Worm (Caenorhabditis elegans) whole organism, L4 larva: Measurements from ENCODE around the gene T11B7.1.
A peak's percentile ranks its signal among the peaks of the same experiment; 100 is the strongest.

Experiments
- Y48G9A.11 ChIP-seq: fragments of 200-800 bp; sonication (Bioruptor generic); IDR thresholded peaks from 2 replicates; pipeline ENCODE4 v1.3.6; 2022; ENCODE audit warnings: missing genetic modification reagents, missing genetic modification characterization, missing compliant biosample characterization
- aly-2 ChIP-seq: sonication (generic microtip); optimal IDR thresholded peaks from 2 replicates; lab custom pipeline; 2018; ENCODE audit warnings: missing biosample characterization, missing genetic modification characterization
- attf-4 ChIP-seq: sonication (generic microtip); optimal IDR thresholded peaks from 3 replicates; lab custom pipeline; 2017; ENCODE audit warnings: missing biosample characterization, missing genetic modification characterization
- dmd-8 ChIP-seq: fragments of 200-800 bp; sonication (Bioruptor generic); IDR thresholded peaks from 2 replicates; pipeline ENCODE4 v1.3.6; 2022; ENCODE audit warnings: missing genetic modification characterization, missing compliant biosample characterization
- fkh-10 ChIP-seq: fragments of 150-350 bp; optimal IDR thresholded peaks from 2 replicates; lab custom pipeline; 2014; ENCODE audit warnings: missing biosample characterization, missing genetic modification reagents, missing genetic modification characterization
- jun-1 ChIP-seq: fragments of 150-350 bp; optimal IDR thresholded peaks from 2 replicates; lab custom pipeline; 2014; ENCODE audit warnings: missing biosample characterization, missing genetic modification reagents, missing genetic modification characterization
- lsy-2 ChIP-seq, 2 experiments: fragments of 150-350 bp in 1 of 2; sonication (generic microtip) in 1 of 2; optimal IDR thresholded peaks; 2 replicates each; lab custom pipeline; 2014 to 2017; ENCODE audit warnings: missing biosample characterization in 2 of 2, missing genetic modification characterization in 2 of 2
- mdl-1 ChIP-seq, 2 experiments: fragments of 150-350 bp in 1 of 2; sonication (generic microtip) in 1 of 2; optimal IDR thresholded peaks; 2 replicates each; lab custom pipeline; 2014 to 2017; ENCODE audit warnings: missing biosample characterization in 2 of 2, missing genetic modification characterization in 2 of 2
- nhr-42 ChIP-seq: fragments of 200-800 bp; sonication (Bioruptor generic); IDR thresholded peaks from 2 replicates; pipeline ENCODE4 v1.3.6; 2022; ENCODE audit warnings: missing genetic modification characterization, missing compliant biosample characterization
- nhr-76 ChIP-seq: fragments of 150-350 bp; optimal IDR thresholded peaks from 2 replicates; lab custom pipeline; 2014; ENCODE audit warnings: missing biosample characterization, missing genetic modification characterization
- pha-4 ChIP-seq, 2 experiments: fragments of 150-350 bp in 1 of 2; fragments of 200-800 bp in 1 of 2; sonication (Bioruptor generic) in 1 of 2; IDR thresholded peaks in 1 of 2; optimal IDR thresholded peaks in 1 of 2; 2 replicates each; pipeline versions ENCODE4 v1.3.6 to Lab custom; 2014 to 2022; ENCODE audit warnings: missing genetic modification characterization in 2 of 2, missing genetic modification reagents in 2 of 2, missing biosample characterization in 1 of 2, missing compliant biosample characterization in 1 of 2
- pqm-1 ChIP-seq: sonication (generic microtip); optimal IDR thresholded peaks from 2 replicates; lab custom pipeline; 2017; ENCODE audit warnings: missing biosample characterization, missing genetic modification characterization
- unc-62 ChIP-seq, 3 experiments: fragments of 150-350 bp in 1 of 3; sonication (generic microtip); optimal IDR thresholded peaks in 2 of 3; peaks in 1 of 3; 1 replicate in 1 of 3; 2 replicates in 2 of 3; lab custom pipeline; 2014 to 2017; ENCODE audit warnings: missing biosample characterization in 3 of 3, missing genetic modification characterization in 3 of 3, missing genetic modification reagents in 3 of 3, missing genotype in 1 of 3

DNA sequence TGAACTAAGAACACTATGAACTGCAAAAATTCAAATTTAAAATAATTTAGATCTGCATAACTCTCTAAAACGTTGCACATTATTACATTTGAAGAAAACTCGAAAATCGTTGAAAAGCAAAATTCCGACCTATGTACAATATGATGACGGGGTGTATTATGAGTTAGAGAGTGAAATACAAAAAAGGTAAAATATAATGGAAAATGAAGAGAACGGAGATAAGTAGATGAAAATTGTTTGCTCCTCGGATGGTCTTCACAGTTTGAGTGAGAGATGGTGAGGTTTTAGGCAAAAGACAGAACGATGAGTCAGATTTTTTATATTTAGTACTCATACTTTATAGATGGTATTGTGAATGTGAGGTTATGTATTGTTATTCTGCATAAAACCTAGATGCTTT lies 33.2 kb upstream of the T11B7.1 start:
- no peak for TF ChIP-seq pha-4 (GFP tag; IDR thresholded peaks at IDR 0.05; lab: Robert Waterston, UW)
- no peak for TF ChIP-seq pha-4 (tag; optimal IDR thresholded peaks at IDR 0.05; lab: Kevin White, UChicago)
- no peak for TF ChIP-seq fkh-10
- TF ChIP-seq unc-62 (GFP tag; optimal IDR thresholded peaks at IDR 0.05 in 1 of 2; lab: Kevin White, UChicago) = no peak
- TF ChIP-seq unc-62 (tag; optimal IDR thresholded peaks at IDR 0.05; lab: Kevin White, UChicago) = no peak
- no peak for TF ChIP-seq dmd-8
- TF ChIP-seq Y48G9A.11 = no peak
- TF ChIP-seq attf-4 = no peak
- TF ChIP-seq pqm-1 (tag; lab: Kevin White, UChicago) = peak; percentile 9
- TF ChIP-seq nhr-76 (tag; lab: Kevin White, UChicago) = no peak
- no peak for TF ChIP-seq aly-2 (tag; lab: Kevin White, UChicago)
- TF ChIP-seq nhr-42 (GFP tag; lab: Robert Waterston, UW) = no peak
- TF ChIP-seq jun-1 (tag; lab: Kevin White, UChicago) = no peak
- no peak for TF ChIP-seq lsy-2 (tag; optimal IDR thresholded peaks at IDR 0.05; lab: Kevin White, UChicago)
- no peak for TF ChIP-seq mdl-1 (tag; optimal IDR thresholded peaks at IDR 0.05; lab: Kevin White, UChicago)
